Worm (Caenorhabditis elegans): Measurements from ENCODE around the gene lido-14.

Gene lido-14

ce11 chrII:3337039-3337438 lies 21.9 kb upstream of the lido-14 start, which contains the start of gene F14D2.19:
TSS of gene F14D2.19 (minus strand) at chrII:3337139.
- no peak for TF ChIP-seq daf-12 (tag; optimal IDR thresholded peaks at IDR 0.05)

- TF ChIP-seq unc-62 (GFP tag; optimal IDR thresholded peaks at IDR 0.05 in 1 of 2) = peak in 1 of 2 experiments; percentile 31
- TF ChIP-seq unc-62 (tag; optimal IDR thresholded peaks at IDR 0.05) = no peak
- no peak for TF ChIP-seq unc-130 (GFP tag; optimal IDR thresholded peaks at IDR 0.05)
- TF ChIP-seq Y105C5A.15 (GFP tag; IDR thresholded peaks at IDR 0.05) = no peak
- peak; percentile 79 for TF ChIP-seq aha-1 (tag)
- TF ChIP-seq madf-5 (GFP tag; IDR thresholded peaks at IDR 0.05) = no peak
- no peak for TF ChIP-seq nhr-25 (tag; optimal IDR thresholded peaks at IDR 0.05; ENCODE audit: borderline replicate concordance, insufficient read depth)
- TF ChIP-seq ztf-11 (tag; optimal IDR thresholded peaks at IDR 0.05) = no peak
These were observed 20.4 kb upstream of the lido-14 start, which contains the start of gene F14D2.7 for ce11 chrII:3338556-3338955. TSS of gene F14D2.7 (minus strand) at chrII:3338656.

- TF ChIP-seq snpc-4 (tag; optimal IDR thresholded peaks at IDR 0.05) = no peak
- no peak for TF ChIP-seq nhr-48 (tag; optimal IDR thresholded peaks at IDR 0.05)
- no peak for TF ChIP-seq nhr-76 (tag; optimal IDR thresholded peaks at IDR 0.05)
- no peak for TF ChIP-seq daf-16 (GFP tag; optimal IDR thresholded peaks at IDR 0.05)
- no peak for TF ChIP-seq daf-16 (tag; optimal IDR thresholded peaks at IDR 0.05)
- TF ChIP-seq ama-1 (optimal IDR thresholded peaks at IDR 0.05) = no peak
- TF ChIP-seq Y75B8A.6 (GFP tag; IDR thresholded peaks at IDR 0.05) = no peak
- no peak for TF ChIP-seq ceh-20 (GFP tag; IDR thresholded peaks at IDR 0.05)
- TF ChIP-seq ceh-44 (GFP tag; IDR thresholded peaks at IDR 0.05) = no peak
- TF ChIP-seq jun-1 (tag; optimal IDR thresholded peaks at IDR 0.05) = no peak
These were observed 18.7 kb upstream of the lido-14 start, which contains the start of gene F14D2.5 for ce11 chrII:3340251-3340650. TSS of gene F14D2.5 (plus strand) at chrII:3340551.

- TF ChIP-seq nhr-111 (GFP tag; optimal IDR thresholded peaks at IDR 0.05) (no peak), lin-39 (tag; optimal IDR thresholded peaks at IDR 0.05) (no peak), set-16 (GFP tag; IDR thresholded peaks at IDR 0.05) (peak; percentile 87), ctbp-1 (GFP tag; IDR thresholded peaks at IDR 0.05) (no peak)
These were observed 18.1 kb upstream of the lido-14 start for ce11 chrII:3340818-3341217.

ce11 chrII:3341989-3342388 lies 16.9 kb upstream of the lido-14 start, which contains the start of gene F14D2.11:
TSS of gene F14D2.11 (minus strand) at chrII:3342089.
- TF ChIP-seq Y5F2A.4 (GFP tag; optimal IDR thresholded peaks at IDR 0.05) (no peak), nhr-102 (tag; optimal IDR thresholded peaks at IDR 0.05) (no peak), lin-38 (GFP tag; IDR thresholded peaks at IDR 0.05) (no peak), nhr-28 (tag; optimal IDR thresholded peaks at IDR 0.05) (no peak), pha-4 (GFP tag; IDR thresholded peaks at IDR 0.05) (no peak), pha-4 (tag; optimal IDR thresholded peaks at IDR 0.05) (no peak), nhr-42 (GFP tag; IDR thresholded peaks at IDR 0.05) (no peak), F49E8.2 (tag; optimal IDR thresholded peaks at IDR 0.05; ENCODE audit: borderline replicate concordance) (no peak), ces-1 (GFP tag; optimal IDR thresholded peaks at IDR 0.05) (no peak), daf-12 (tag; optimal IDR thresholded peaks at IDR 0.05) (no peak)

DNA sequence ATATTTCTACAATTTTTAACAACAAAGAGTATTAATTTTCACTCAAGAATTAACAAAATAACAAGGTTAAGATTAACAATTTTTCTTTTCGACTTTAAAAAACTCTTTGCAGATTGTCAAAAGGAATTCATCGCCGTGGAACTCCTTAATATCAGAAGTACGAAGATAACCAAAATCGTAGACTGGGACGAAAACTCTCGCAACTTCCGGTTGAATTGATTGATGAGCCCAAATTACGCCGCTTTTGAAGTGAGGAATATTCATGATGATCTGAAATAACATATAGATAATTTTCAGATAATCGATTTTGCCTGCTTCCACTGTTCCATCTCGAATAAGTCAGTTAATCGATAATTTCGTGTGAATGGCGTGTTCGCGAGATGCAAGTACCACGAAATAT lies 15.2 kb upstream of the lido-14 start, which contains the start of gene F14D2.15:
TSS of gene F14D2.15 (minus strand) at position 101 of the 400 bp plus-strand sequence.
- TF ChIP-seq lin-1 (GFP tag; IDR thresholded peaks at IDR 0.05) = no peak
- TF ChIP-seq ceh-28 (tag; optimal IDR thresholded peaks at IDR 0.05) = peak; percentile 49

All from whole organism, L4 larva.